Worm (Caenorhabditis elegans) whole organism, midembryonic: Measurements from ENCODE around the gene decr-1.1.

Source experiments
- T22C8.4 ChIP-seq: fragments of 200-800 bp; sonication (Bioruptor generic); IDR thresholded peaks from 2 replicates; pipeline ENCODE4 v1.3.6; 2022; ENCODE audit warnings: missing genetic modification characterization, missing compliant biosample characterization
- cog-1 ChIP-seq: sonication (generic microtip); optimal IDR thresholded peaks from 2 replicates; lab custom pipeline; 2016; ENCODE audit warnings: missing genetic modification characterization, missing compliant biosample characterization
- flt-1 ChIP-seq: fragments of 200-800 bp; sonication (Bioruptor generic); IDR thresholded peaks from 2 replicates; pipeline ENCODE4 v1.3.6; 2022; ENCODE audit warnings: missing genetic modification characterization, missing compliant biosample characterization
- klf-2 ChIP-seq: fragments of 200-800 bp; sonication (Bioruptor generic); conservative IDR thresholded peaks from 2 replicates; pipeline ENCODE4 v1.3.6; 2022; ENCODE audit warnings: missing genetic modification reagents, missing genetic modification characterization, missing compliant biosample characterization
- med-1 ChIP-seq: sonication (generic microtip); optimal IDR thresholded peaks from 2 replicates; lab custom pipeline; 2017; ENCODE audit warnings: missing genetic modification characterization, mild to moderate bottlenecking, missing compliant biosample characterization, antibody characterized with exemption, missing genetic modification reagents; ENCODE audit not compliant: insufficient read depth
- ref-1 ChIP-seq: fragments of 200-800 bp; sonication (Bioruptor generic); conservative IDR thresholded peaks from 2 replicates; pipeline ENCODE4 v1.3.6; 2022; ENCODE audit warnings: missing genetic modification reagents, missing genetic modification characterization, missing compliant biosample characterization
- tab-1 ChIP-seq: fragments of 200-800 bp; sonication (Bioruptor generic); IDR thresholded peaks from 2 replicates; pipeline ENCODE4 v1.3.6; 2022; ENCODE audit warnings: missing genetic modification characterization, missing compliant biosample characterization
- ztf-23 ChIP-seq: fragments of 200-800 bp; sonication (Bioruptor generic); IDR thresholded peaks from 2 replicates; pipeline ENCODE4 v1.3.6; 2022; ENCODE audit warnings: missing genetic modification reagents, missing genetic modification characterization, missing compliant biosample characterization
- ztf-29 ChIP-seq: fragments of 200-800 bp; sonication (Bioruptor generic); IDR thresholded peaks from 2 replicates; pipeline ENCODE4 v1.3.6; 2022; ENCODE audit warnings: missing genetic modification reagents, missing genetic modification characterization, missing compliant biosample characterization

Gene decr-1.1

ce11 chrV:13757349-13757748, 24.9 kb upstream of the decr-1.1 start:
- TF ChIP-seq ref-1 (GFP tag; lab: Robert Waterston, UW) (no peak), klf-2 (GFP tag; lab: Robert Waterston, UW) (no peak), cog-1 (tag; lab: Kevin White, UChicago) (no peak), T22C8.4 (GFP tag; lab: Robert Waterston, UW) (no peak), ztf-29 (no peak), flt-1 (GFP tag; lab: Robert Waterston, UW) (no peak), med-1 (no peak), ztf-23 (no peak), tab-1 (GFP tag; lab: Robert Waterston, UW) (no peak)

DNA sequence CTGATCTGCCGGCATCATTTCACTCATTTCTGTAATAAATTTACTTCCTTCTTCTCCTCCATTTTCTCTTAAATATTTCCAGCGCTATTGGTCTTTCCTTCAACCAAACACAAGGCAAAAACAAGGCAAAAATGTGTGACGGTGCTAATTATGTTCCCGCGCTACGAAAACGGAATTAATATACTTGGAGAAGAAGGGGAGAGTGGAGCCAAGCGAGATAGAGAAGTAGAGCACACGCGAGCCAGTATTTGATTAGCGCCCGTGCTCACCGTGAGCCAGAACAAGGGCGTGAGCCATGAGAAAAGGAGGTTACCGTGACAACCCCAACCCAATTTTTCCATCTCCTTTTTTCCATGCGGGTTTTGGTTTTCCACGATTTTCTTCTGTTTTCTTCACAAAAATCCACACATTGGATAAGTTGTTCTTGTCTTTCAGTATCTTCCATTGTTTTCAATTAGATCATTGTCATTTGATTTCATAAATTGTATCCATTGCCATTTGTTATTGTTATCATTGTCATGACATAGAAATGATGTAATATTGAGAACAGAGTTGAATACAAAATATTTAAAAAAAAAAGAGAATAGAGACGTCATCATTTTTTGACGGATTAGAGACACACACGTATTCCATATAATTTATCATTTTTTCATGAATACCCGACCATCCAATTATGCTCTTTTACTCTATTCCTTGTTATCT, 19.6 kb upstream of the decr-1.1 start, which contains the start of gene F20G2.6:
Gene F20G2.6, plus strand, starts transcription at position 652 of the 702 bp plus-strand sequence.
- TF ChIP-seq med-1 (no peak), ztf-23 (no peak), ztf-29 (no peak), cog-1 (tag; lab: Kevin White, UChicago) (no peak), T22C8.4 (GFP tag; lab: Robert Waterston, UW) (no peak), flt-1 (GFP tag; lab: Robert Waterston, UW) (no peak), ref-1 (GFP tag; lab: Robert Waterston, UW) (no peak), tab-1 (GFP tag; lab: Robert Waterston, UW) (no peak), klf-2 (GFP tag; lab: Robert Waterston, UW) (no peak)

- TF ChIP-seq med-1 (no peak), cog-1 (tag; lab: Kevin White, UChicago) (no peak), ztf-23 (no peak), T22C8.4 (GFP tag; lab: Robert Waterston, UW) (no peak), tab-1 (GFP tag; lab: Robert Waterston, UW) (no peak), flt-1 (GFP tag; lab: Robert Waterston, UW) (no peak), ztf-29 (no peak), klf-2 (GFP tag; lab: Robert Waterston, UW) (no peak), ref-1 (GFP tag; lab: Robert Waterston, UW) (no peak)
These were observed 18.5 kb upstream of the decr-1.1 start for ce11 chrV:13763723-13764122.

DNA sequence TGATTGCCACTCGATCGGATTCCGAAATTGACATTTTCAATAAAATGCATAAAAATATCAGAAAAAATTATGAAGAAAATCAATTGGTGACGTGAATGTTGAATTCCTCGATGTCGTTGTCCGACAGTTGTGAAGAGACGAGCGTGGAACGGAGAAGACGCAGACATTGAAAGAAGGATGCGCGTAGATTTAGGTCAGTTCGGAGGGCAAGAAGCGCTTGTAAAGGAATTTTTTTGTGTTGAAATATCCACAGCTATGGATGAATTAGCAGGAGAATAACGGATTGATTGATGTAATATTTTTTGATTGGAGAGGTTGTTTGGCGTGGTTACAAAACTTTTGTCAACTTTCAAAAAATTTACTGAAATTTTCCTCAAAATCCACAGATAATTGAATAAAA, 13.8 kb upstream of the decr-1.1 start, which contains the start of gene F20G2.3:
Gene F20G2.3, minus strand, starts transcription at position 101 of the 400 bp plus-strand sequence.
- TF ChIP-seq med-1 (no peak), klf-2 (GFP tag; lab: Robert Waterston, UW) (no peak), ztf-29 (no peak), T22C8.4 (GFP tag; lab: Robert Waterston, UW) (no peak), tab-1 (GFP tag; lab: Robert Waterston, UW) (no peak), ztf-23 (no peak), cog-1 (tag; lab: Kevin White, UChicago) (no peak), ref-1 (GFP tag; lab: Robert Waterston, UW) (no peak), flt-1 (GFP tag; lab: Robert Waterston, UW) (no peak)

DNA sequence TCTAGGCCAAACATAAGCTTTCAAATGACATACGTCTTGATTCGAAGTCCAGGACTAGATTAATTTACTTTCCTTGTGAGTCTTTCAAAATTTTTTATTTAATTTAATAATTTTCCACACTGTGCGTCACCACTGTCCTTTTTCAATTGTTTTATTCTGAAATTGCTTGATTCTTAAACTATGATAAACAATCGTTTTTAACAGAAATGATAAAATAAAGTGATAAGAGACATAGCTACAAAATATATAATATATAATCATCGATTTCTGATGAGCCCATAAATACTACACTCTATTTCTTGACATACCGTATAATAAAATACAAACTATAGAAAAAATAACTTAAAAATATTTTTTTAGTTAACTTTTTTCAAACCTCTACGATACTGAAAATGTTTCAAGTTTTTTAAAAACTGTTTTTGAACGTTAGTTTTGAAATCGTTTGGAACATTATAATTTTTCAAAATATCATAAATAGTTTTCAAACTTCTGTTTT, 13.2 kb upstream of the decr-1.1 start, which contains the start of gene nas-24:
Gene nas-24, plus strand, starts transcription at position 446 of the 496 bp plus-strand sequence.
- no peak for TF ChIP-seq tab-1 (GFP tag; lab: Robert Waterston, UW)
- no peak for TF ChIP-seq ztf-23
- TF ChIP-seq ztf-29, result no peak
- TF ChIP-seq ref-1 (GFP tag; lab: Robert Waterston, UW), result no peak
- no peak for TF ChIP-seq klf-2 (GFP tag; lab: Robert Waterston, UW)
- TF ChIP-seq cog-1 (tag; lab: Kevin White, UChicago), result no peak
- TF ChIP-seq med-1, result no peak
- no peak for TF ChIP-seq flt-1 (GFP tag; lab: Robert Waterston, UW)
- TF ChIP-seq T22C8.4 (GFP tag; lab: Robert Waterston, UW), result no peak

DNA sequence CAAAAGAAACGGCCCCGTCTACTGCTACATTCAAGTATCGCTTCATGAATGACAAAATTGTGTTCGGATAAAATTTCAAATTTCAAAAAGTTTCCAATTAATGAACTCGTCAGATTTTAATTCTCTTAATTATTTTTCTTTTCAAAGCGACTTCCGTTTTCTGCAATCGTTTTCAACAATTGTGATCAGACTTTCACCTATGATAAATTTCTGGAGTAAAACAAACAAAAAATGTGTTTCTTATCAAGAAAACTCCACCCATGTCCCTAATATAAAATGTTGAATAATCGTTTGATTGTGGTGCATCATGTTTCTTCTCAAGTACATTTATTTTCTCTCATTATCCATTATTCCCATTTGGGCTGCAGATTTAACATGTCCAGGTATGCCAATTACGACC, 11.0 kb upstream of the decr-1.1 start, which contains the start of gene F20G2.5:
Gene F20G2.5, plus strand, starts transcription at position 301 of the 400 bp plus-strand sequence.
- TF ChIP-seq T22C8.4 (GFP tag; lab: Robert Waterston, UW) (no peak), ztf-23 (no peak), ztf-29 (no peak), tab-1 (GFP tag; lab: Robert Waterston, UW) (no peak), flt-1 (GFP tag; lab: Robert Waterston, UW) (no peak), med-1 (no peak), cog-1 (tag; lab: Kevin White, UChicago) (no peak), ref-1 (GFP tag; lab: Robert Waterston, UW) (no peak), klf-2 (GFP tag; lab: Robert Waterston, UW) (no peak)

- no peak for TF ChIP-seq flt-1 (GFP tag; lab: Robert Waterston, UW)
- TF ChIP-seq T22C8.4 (GFP tag; lab: Robert Waterston, UW), result no peak
- TF ChIP-seq tab-1 (GFP tag; lab: Robert Waterston, UW), result no peak
- TF ChIP-seq klf-2 (GFP tag; lab: Robert Waterston, UW), result no peak
- TF ChIP-seq cog-1 (tag; lab: Kevin White, UChicago), result no peak
- no peak for TF ChIP-seq ref-1 (GFP tag; lab: Robert Waterston, UW)
These were observed 6.7 kb upstream of the decr-1.1 start, which contains the start of gene F53C11.1 for ce11 chrV:13775529-13775928. Gene F53C11.1 (plus strand): TSS chrV:13775796.

DNA sequence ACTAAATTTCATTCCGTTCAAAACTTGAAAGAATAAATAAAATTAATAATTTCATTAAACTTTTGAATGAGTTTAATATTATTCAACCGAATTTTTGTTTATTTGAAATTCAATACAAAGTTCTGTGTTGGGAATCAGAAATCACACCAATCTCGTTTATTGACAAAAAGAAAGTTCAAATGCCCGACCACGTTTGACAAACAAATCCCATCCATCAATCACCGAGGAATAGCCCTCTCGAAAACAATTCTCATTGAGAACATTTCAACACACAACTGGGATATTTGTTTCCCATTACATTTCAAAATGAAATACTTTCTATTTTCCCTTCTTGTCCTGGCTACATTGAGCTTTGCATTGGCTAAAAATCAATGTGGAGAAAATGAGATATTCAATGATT, 4.3 kb upstream of the decr-1.1 start, which contains the start of gene F53C11.9:
Gene F53C11.9, plus strand, starts transcription at position 159 of the 400 bp plus-strand sequence.
- no peak for TF ChIP-seq flt-1 (GFP tag; lab: Robert Waterston, UW)
- TF ChIP-seq ztf-23, result no peak
- no peak for TF ChIP-seq cog-1 (tag; lab: Kevin White, UChicago)
- no peak for TF ChIP-seq ref-1 (GFP tag; lab: Robert Waterston, UW)
- TF ChIP-seq T22C8.4 (GFP tag; lab: Robert Waterston, UW), result no peak
- no peak for TF ChIP-seq med-1
- TF ChIP-seq tab-1 (GFP tag; lab: Robert Waterston, UW), result no peak
- no peak for TF ChIP-seq klf-2 (GFP tag; lab: Robert Waterston, UW)
- no peak for TF ChIP-seq ztf-29

DNA sequence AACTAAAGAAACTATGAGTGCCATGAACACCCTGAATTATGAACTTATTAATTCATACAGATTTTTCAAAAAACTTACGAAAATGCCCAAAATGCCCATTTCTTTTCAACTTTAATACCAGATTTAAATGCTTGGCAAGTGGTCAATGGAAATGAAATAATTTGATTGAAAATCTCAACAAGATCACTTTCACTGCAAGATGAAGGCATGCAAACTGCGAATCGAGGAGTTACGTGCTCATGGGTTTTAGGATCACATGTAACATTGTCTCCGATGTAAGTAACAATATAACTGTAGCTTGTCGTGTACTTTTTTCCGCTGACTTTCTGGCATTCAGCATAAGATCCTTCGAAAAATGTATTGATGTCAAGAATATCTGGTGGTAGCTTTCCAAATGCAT, 1.3 kb upstream of the decr-1.1 start:
- TF ChIP-seq med-1 (no peak), ztf-29 (no peak), tab-1 (GFP tag; lab: Robert Waterston, UW) (no peak), klf-2 (GFP tag; lab: Robert Waterston, UW) (no peak), ztf-23 (no peak), flt-1 (GFP tag; lab: Robert Waterston, UW) (no peak), T22C8.4 (GFP tag; lab: Robert Waterston, UW) (no peak), ref-1 (GFP tag; lab: Robert Waterston, UW) (no peak), cog-1 (tag; lab: Kevin White, UChicago) (no peak)
